Worm (Caenorhabditis elegans) whole organism, L3 larva: ENCODE data around the gene C08H9.16.

Experiments
- R02D3.7 ChIP-seq: fragments of 150-350 bp; optimal IDR thresholded peaks from 2 replicates; lab custom pipeline; 2014; ENCODE audit warnings: missing biosample characterization, missing genetic modification characterization
- aly-2 ChIP-seq: fragments of 150-350 bp; optimal IDR thresholded peaks from 2 replicates; lab custom pipeline; 2014; ENCODE audit warnings: missing biosample characterization, missing genetic modification characterization
- ama-1 ChIP-seq: fragments of 150-350 bp; optimal IDR thresholded peaks from 2 replicates; lab custom pipeline; 2018
- ceh-82 ChIP-seq: fragments of 150-350 bp; optimal IDR thresholded peaks from 2 replicates; lab custom pipeline; 2014; ENCODE audit warnings: missing biosample characterization, missing genetic modification characterization
- daf-12 ChIP-seq: fragments of 150-350 bp; optimal IDR thresholded peaks from 2 replicates; lab custom pipeline; 2014; ENCODE audit warnings: missing biosample characterization, missing genetic modification reagents, missing genetic modification characterization
- lin-39 ChIP-seq: fragments of 150-350 bp; optimal IDR thresholded peaks from 2 replicates; lab custom pipeline; 2018; ENCODE audit warnings: missing biosample characterization, missing genetic modification reagents, missing genetic modification characterization
- nhr-25 ChIP-seq: sonication (generic microtip); optimal IDR thresholded peaks from 2 replicates; lab custom pipeline; 2017; ENCODE audit warnings: missing biosample characterization, missing genetic modification characterization
- pha-4 ChIP-seq: fragments of 150-350 bp; optimal IDR thresholded peaks from 2 replicates; lab custom pipeline; 2014; ENCODE audit warnings: missing biosample characterization, missing genetic modification reagents, missing genetic modification characterization
- pqm-1 ChIP-seq: fragments of 150-350 bp; optimal IDR thresholded peaks from 2 replicates; lab custom pipeline; 2017; ENCODE audit warnings: missing biosample characterization, missing genetic modification characterization, inconsistent platforms
- sea-2 ChIP-seq: fragments of 150-350 bp; sonication (generic microtip); optimal IDR thresholded peaks from 4 replicates; lab custom pipeline; 2014; ENCODE audit warnings: missing biosample characterization, missing genetic modification reagents, missing genetic modification characterization
- unc-62 ChIP-seq: fragments of 150-350 bp; sonication (generic microtip); optimal IDR thresholded peaks from 4 replicates; lab custom pipeline; 2014; ENCODE audit warnings: missing biosample characterization, missing genetic modification reagents, missing genetic modification characterization
- zag-1 ChIP-seq: fragments of 150-350 bp; optimal IDR thresholded peaks from 2 replicates; lab custom pipeline; 2014; ENCODE audit warnings: missing biosample characterization, missing genetic modification characterization
- ztf-11 ChIP-seq: fragments of 150-350 bp; optimal IDR thresholded peaks from 2 replicates; lab custom pipeline; 2014; ENCODE audit warnings: missing biosample characterization, missing genetic modification characterization

ce11 chrII:9888549-9888948, 4.0 kb upstream of the C08H9.16 start:
- TF ChIP-seq R02D3.7 (tag; lab: Kevin White, UChicago) (no peak), pha-4 (tag; lab: Kevin White, UChicago) (no peak), unc-62 (GFP tag; lab: Kevin White, UChicago) (no peak), aly-2 (no peak), nhr-25 (tag; lab: Kevin White, UChicago) (no peak), ceh-82 (tag; lab: Kevin White, UChicago) (no peak), lin-39 (tag; lab: Kevin White, UChicago) (no peak), daf-12 (tag; lab: Kevin White, UChicago) (no peak), zag-1 (tag; lab: Kevin White, UChicago) (no peak), sea-2 (GFP tag; lab: Kevin White, UChicago) (no peak), pqm-1 (tag; lab: Kevin White, UChicago) (no peak), ama-1 (lab: Kevin White, UChicago) (no peak), ztf-11 (tag; lab: Kevin White, UChicago) (no peak)
